Worm (Caenorhabditis elegans) whole organism, L4/young adult: Measurements from ENCODE around the gene Y47D7A.11.

Experiments
- dao-5 ChIP-seq: sonication (generic microtip); optimal IDR thresholded peaks from 2 replicates; lab custom pipeline; 2016; ENCODE audit warnings: missing genotype, missing genetic modification characterization, moderate library complexity, missing compliant biosample characterization
- him-1 ChIP-seq: sonication (generic microtip); optimal IDR thresholded peaks from 2 replicates; lab custom pipeline; 2016; ENCODE audit warnings: missing genotype, missing genetic modification reagents, missing genetic modification characterization, missing compliant biosample characterization

DNA sequence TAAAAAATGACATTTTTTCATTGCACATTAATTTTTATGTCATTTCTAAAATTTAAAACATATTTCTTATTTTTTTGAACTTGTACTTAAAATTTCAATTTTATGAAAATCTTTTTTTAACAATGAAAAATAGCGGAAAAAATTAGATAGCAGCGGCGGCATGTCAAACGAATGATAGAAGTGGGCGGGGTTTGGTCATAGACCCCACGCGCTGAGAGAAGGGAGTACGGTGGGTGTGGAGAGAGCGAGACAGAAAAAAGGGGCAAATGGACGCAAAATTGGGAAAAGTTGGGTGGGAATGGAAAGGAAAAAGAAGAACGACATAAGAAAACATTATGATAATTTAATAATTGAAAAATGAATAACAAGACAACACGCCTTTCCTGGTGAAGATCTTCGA lies 40.2 kb downstream of the Y47D7A.11 start:
- TF ChIP-seq dao-5 (tag; lab: Kevin White, UChicago) = no peak
- TF ChIP-seq him-1 (tag; lab: Kevin White, UChicago) = no peak
